Worm (Caenorhabditis elegans) whole organism, late embryonic: ENCODE measurements around the gene ugt-9.

Experiments used
- fkh-10 ChIP-seq: fragments of 150-350 bp; optimal IDR thresholded peaks from 2 replicates; lab custom pipeline; 2014; ENCODE audit warnings: missing biosample characterization, missing genetic modification reagents, missing genetic modification characterization
- ttx-3 ChIP-seq: sonication (generic microtip); optimal IDR thresholded peaks from 2 replicates; lab custom pipeline; 2016; ENCODE audit warnings: missing genetic modification reagents, missing genetic modification characterization, missing compliant biosample characterization

ce11 chrV:4868698-4869097 is 27.1 kb upstream of the ugt-9 start:
- TF ChIP-seq fkh-10 (GFP tag; lab: Kevin White, UChicago), result no peak
- TF ChIP-seq ttx-3, result no peak
